Fruit fly (Drosophila melanogaster) whole organism, embryonic: ENCODE data around the gene yellow-e.

Experiments used
- B-H2 ChIP-seq: fragments of 200-800 bp; sonication (Bioruptor generic); optimal IDR thresholded peaks from 2 replicates; lab custom pipeline; 2018; ENCODE audit warnings: missing biosample characterization, mild to moderate bottlenecking, missing genetic modification characterization
- Bgb ChIP-seq: fragments of 200-800 bp; sonication (Bioruptor generic); IDR thresholded peaks from 2 replicates; pipeline ENCODE4 v1.3.6; 2022; ENCODE audit warnings: missing biosample characterization, missing genetic modification characterization; ENCODE audit not compliant: partially characterized antibody
- CG10431 ChIP-seq: fragments of 200-800 bp; sonication (Bioruptor generic); optimal IDR thresholded peaks from 3 replicates; lab custom pipeline; 2018; ENCODE audit warnings: missing biosample characterization, mild to moderate bottlenecking, missing genetic modification characterization
- CG11085 ChIP-seq: fragments of 200-800 bp; sonication (Bioruptor generic); IDR thresholded peaks from 2 replicates; pipeline ENCODE4 v1.3.6; 2022; ENCODE audit warnings: missing biosample characterization, missing genetic modification characterization
- CG12744 ChIP-seq: fragments of 200-800 bp; sonication (Bioruptor generic); optimal IDR thresholded peaks from 2 replicates; lab custom pipeline; 2016; ENCODE audit warnings: missing biosample characterization, missing genetic modification characterization
- CG1603 ChIP-seq: fragments of 200-800 bp; sonication (Bioruptor generic); optimal IDR thresholded peaks from 2 replicates; lab custom pipeline; 2019; ENCODE audit warnings: missing biosample characterization, mild to moderate bottlenecking, missing genetic modification characterization, moderate library complexity
- CG17186 ChIP-seq: fragments of 200-800 bp; sonication (Bioruptor generic); optimal IDR thresholded peaks from 3 replicates; lab custom pipeline; 2017; ENCODE audit warnings: missing biosample characterization, missing genetic modification reagents, missing genetic modification characterization
- CG17361 ChIP-seq: fragments of 200-800 bp; sonication (Bioruptor generic); IDR thresholded peaks from 3 replicates; pipeline ENCODE4 v1.3.6; 2022; ENCODE audit warnings: missing biosample characterization, missing genetic modification characterization
- CG17912 ChIP-seq: fragments of 200-800 bp; sonication (Bioruptor generic); optimal IDR thresholded peaks from 2 replicates; lab custom pipeline; 2018; ENCODE audit warnings: missing biosample characterization, mild to moderate bottlenecking, missing genetic modification characterization
- CG2129 ChIP-seq: fragments of 200-800 bp; sonication (Bioruptor generic); IDR thresholded peaks from 2 replicates; pipeline ENCODE4 v1.3.6; 2022; ENCODE audit warnings: missing biosample characterization, missing genetic modification characterization; ENCODE audit not compliant: partially characterized antibody
- CG3163 ChIP-seq: fragments of 200-800 bp; sonication (Bioruptor generic); optimal IDR thresholded peaks from 3 replicates; lab custom pipeline; 2016; ENCODE audit warnings: missing biosample characterization, missing genetic modification characterization
- CG32767 ChIP-seq: fragments of 200-800 bp; sonication (Bioruptor generic); IDR thresholded peaks from 2 replicates; pipeline ENCODE4 v1.3.6; 2022; ENCODE audit warnings: missing biosample characterization, missing genetic modification characterization
- CG32772 ChIP-seq: fragments of 200-800 bp; sonication (Bioruptor generic); IDR thresholded peaks from 2 replicates; pipeline ENCODE4 v1.3.6; 2022; ENCODE audit warnings: missing biosample characterization, missing genetic modification characterization
- CG4282 ChIP-seq: fragments of 200-800 bp; sonication (Bioruptor generic); optimal IDR thresholded peaks from 2 replicates; lab custom pipeline; 2016; ENCODE audit warnings: missing biosample characterization, missing genetic modification characterization
- CG5180 ChIP-seq: fragments of 200-800 bp; sonication (Bioruptor generic); optimal IDR thresholded peaks from 3 replicates; lab custom pipeline; 2017; ENCODE audit warnings: missing biosample characterization, missing genetic modification characterization, mild to moderate bottlenecking, moderate library complexity, missing genetic modification reagents
- CG8089 ChIP-seq: fragments of 200-800 bp; sonication (Bioruptor generic); optimal IDR thresholded peaks from 3 replicates; lab custom pipeline; 2016; ENCODE audit warnings: missing biosample characterization, missing genetic modification characterization
- CG9727 ChIP-seq: fragments of 200-800 bp; sonication (Bioruptor generic); optimal IDR thresholded peaks from 3 replicates; lab custom pipeline; 2017; ENCODE audit warnings: missing biosample characterization, mild to moderate bottlenecking, missing genetic modification characterization
- Camta ChIP-seq: fragments of 200-800 bp; sonication (Bioruptor generic); optimal IDR thresholded peaks from 2 replicates; lab custom pipeline; 2016; ENCODE audit warnings: missing biosample characterization, missing genetic modification characterization
- Chrac-16 ChIP-seq: fragments of 200-800 bp; sonication (Bioruptor generic); optimal IDR thresholded peaks from 3 replicates; lab custom pipeline; 2016; ENCODE audit warnings: missing biosample characterization, missing genetic modification characterization
- Dad ChIP-seq: fragments of 200-800 bp; sonication (Bioruptor generic); optimal IDR thresholded peaks from 3 replicates; lab custom pipeline; 2016; ENCODE audit warnings: missing biosample characterization, missing genetic modification characterization
- GATAe ChIP-seq: fragments of 200-800 bp; sonication (Bioruptor generic); conservative IDR thresholded peaks from 2 replicates; pipeline ENCODE4 v1.3.6; 2022; ENCODE audit warnings: missing biosample characterization, missing genetic modification characterization
- Gug ChIP-seq: fragments of 200-800 bp; sonication (Bioruptor generic); IDR thresholded peaks from 4 replicates; pipeline ENCODE4 v1.3.6; 2022; ENCODE audit warnings: missing biosample characterization, missing genetic modification characterization
- H2.0 ChIP-seq: fragments of 200-800 bp; sonication (Bioruptor generic); IDR thresholded peaks from 2 replicates; pipeline ENCODE4 v1.3.6; 2022; ENCODE audit warnings: missing biosample characterization, missing genetic modification characterization
- HHEX ChIP-seq: fragments of 200-800 bp; sonication (Bioruptor generic); optimal IDR thresholded peaks from 3 replicates; lab custom pipeline; 2017; ENCODE audit warnings: missing biosample characterization, mild to moderate bottlenecking, missing genetic modification characterization, missing genetic modification reagents
- Hand ChIP-seq: fragments of 200-800 bp; sonication (Bioruptor generic); optimal IDR thresholded peaks from 2 replicates; lab custom pipeline; 2017; ENCODE audit warnings: mild to moderate bottlenecking, missing biosample characterization, missing genetic modification reagents, missing genetic modification characterization
- Hr51 ChIP-seq, 2 experiments: fragments of 200-800 bp; sonication (Bioruptor generic); optimal IDR thresholded peaks; 2 replicates in 1 of 2; 3 replicates in 1 of 2; lab custom pipeline; 2016 to 2018; ENCODE audit warnings: missing biosample characterization in 2 of 2, missing genetic modification characterization in 2 of 2, mild to moderate bottlenecking in 1 of 2, moderate library complexity in 1 of 2
- Max ChIP-seq: fragments of 200-800 bp; sonication (Bioruptor generic); optimal IDR thresholded peaks from 2 replicates; lab custom pipeline; 2016; ENCODE audit warnings: missing biosample characterization, mild to moderate bottlenecking, missing genetic modification characterization
- NK7.1 ChIP-seq: fragments of 200-800 bp; sonication (Bioruptor generic); optimal IDR thresholded peaks from 3 replicates; lab custom pipeline; 2016; ENCODE audit warnings: missing biosample characterization, missing genetic modification characterization
- Trl ChIP-seq, 3 experiments: fragments of >200 bp in 2 of 3; fragments of 200-800 bp in 1 of 3; sonication (Bioruptor generic) in 1 of 3; optimal IDR thresholded peaks; 2 replicates in 1 of 3; 3 replicates in 2 of 3; lab custom pipeline; 2016 to 2017; ENCODE audit warnings: missing biosample characterization in 1 of 3, missing genetic modification characterization in 1 of 3
- Vsx1 ChIP-seq: fragments of 200-800 bp; sonication (Bioruptor generic); optimal IDR thresholded peaks from 2 replicates; lab custom pipeline; 2017; ENCODE audit warnings: missing biosample characterization, mild to moderate bottlenecking, missing genetic modification characterization, missing genetic modification reagents
- abd-A ChIP-seq: fragments of 200-800 bp; sonication (Bioruptor generic); optimal IDR thresholded peaks from 3 replicates; lab custom pipeline; 2019; ENCODE audit warnings: missing biosample characterization, mild to moderate bottlenecking, missing genetic modification characterization, moderate library complexity
- bigmax ChIP-seq: fragments of 200-800 bp; sonication (Bioruptor generic); optimal IDR thresholded peaks from 2 replicates; lab custom pipeline; 2018; ENCODE audit warnings: missing biosample characterization, mild to moderate bottlenecking, missing genetic modification characterization
- cato ChIP-seq: fragments of 200-800 bp; sonication (Bioruptor generic); optimal IDR thresholded peaks from 2 replicates; lab custom pipeline; 2016; ENCODE audit warnings: missing biosample characterization, missing genetic modification characterization, borderline replicate concordance
- crp ChIP-seq, 2 experiments: fragments of 200-800 bp; sonication (Bioruptor generic); optimal IDR thresholded peaks; 2 replicates in 1 of 2; 3 replicates in 1 of 2; lab custom pipeline; 2017; ENCODE audit warnings: missing biosample characterization in 2 of 2, missing genetic modification characterization in 2 of 2, mild to moderate bottlenecking in 1 of 2, moderate library complexity in 1 of 2
- dati ChIP-seq: fragments of 200-800 bp; sonication (Bioruptor generic); IDR thresholded peaks from 2 replicates; pipeline ENCODE4 v1.3.6; 2022; ENCODE audit warnings: missing biosample characterization, missing genetic modification characterization
- fu2 ChIP-seq: fragments of 200-800 bp; sonication (Bioruptor generic); optimal IDR thresholded peaks from 2 replicates; lab custom pipeline; 2016; ENCODE audit warnings: missing biosample characterization, missing genetic modification characterization
- gsb-n ChIP-seq: fragments of 200-800 bp; sonication (Bioruptor generic); optimal IDR thresholded peaks from 3 replicates; lab custom pipeline; 2018; ENCODE audit warnings: missing biosample characterization, mild to moderate bottlenecking, missing genetic modification characterization
- kay ChIP-seq: fragments of 200-800 bp; sonication (Bioruptor generic); optimal IDR thresholded peaks from 2 replicates; lab custom pipeline; 2016; ENCODE audit warnings: missing biosample characterization, missing genetic modification characterization
- kni ChIP-seq: fragments of 200-800 bp; sonication (Bioruptor generic); optimal IDR thresholded peaks from 3 replicates; lab custom pipeline; 2017; ENCODE audit warnings: mild to moderate bottlenecking, missing biosample characterization, missing genetic modification reagents, missing genetic modification characterization
- pita ChIP-seq: fragments of 200-800 bp; sonication (Bioruptor generic); optimal IDR thresholded peaks from 2 replicates; lab custom pipeline; 2017; ENCODE audit warnings: missing biosample characterization, mild to moderate bottlenecking, missing genetic modification characterization
- pros ChIP-seq: fragments of 200-800 bp; sonication (Bioruptor generic); optimal IDR thresholded peaks from 3 replicates; lab custom pipeline; 2019; ENCODE audit warnings: missing biosample characterization, mild to moderate bottlenecking, missing genetic modification characterization, moderate library complexity
- ro ChIP-seq: fragments of 200-800 bp; sonication (Bioruptor generic); IDR thresholded peaks from 2 replicates; pipeline ENCODE4 v1.3.6; 2022; ENCODE audit warnings: missing biosample characterization, missing genetic modification characterization
- sc ChIP-seq, 3 experiments: fragments of >200 bp in 2 of 3; fragments of 200-800 bp in 1 of 3; sonication (Bioruptor generic) in 1 of 3; optimal IDR thresholded peaks; 2 replicates in 2 of 3; 3 replicates in 1 of 3; lab custom pipeline; 2017; ENCODE audit warnings: mild to moderate bottlenecking in 1 of 3, missing biosample characterization in 1 of 3, missing genetic modification characterization in 1 of 3, missing genetic modification reagents in 1 of 3
- slou ChIP-seq: fragments of 200-800 bp; sonication (Bioruptor generic); optimal IDR thresholded peaks from 3 replicates; lab custom pipeline; 2016; ENCODE audit warnings: missing biosample characterization, missing genetic modification characterization
- sob ChIP-seq: fragments of 200-800 bp; sonication (Bioruptor generic); IDR thresholded peaks from 2 replicates; pipeline ENCODE4 v1.3.6; 2022; ENCODE audit warnings: missing biosample characterization, missing genetic modification characterization
- tup ChIP-seq: fragments of 200-800 bp; sonication (Bioruptor generic); optimal IDR thresholded peaks from 2 replicates; lab custom pipeline; 2016; ENCODE audit warnings: missing biosample characterization, mild to moderate bottlenecking, missing genetic modification characterization, moderate library complexity
- wdn ChIP-seq: fragments of 200-800 bp; sonication (Bioruptor generic); IDR thresholded peaks from 2 replicates; pipeline ENCODE4 v1.3.6; 2022; ENCODE audit warnings: missing biosample characterization, missing genetic modification characterization
- zfh1 ChIP-seq: fragments of 200-800 bp; sonication (Bioruptor generic); IDR thresholded peaks from 3 replicates; pipeline ENCODE4 v1.3.6; 2022; ENCODE audit warnings: missing biosample characterization, missing genetic modification characterization

The yellow-e gene

dm6 chr3R:13381744-13382435 is 33.2 kb downstream of the yellow-e start, which contains the start of the genes mRpS21 and Droj2 (continued):
- TF ChIP-seq GATAe (GFP tag; lab: Robert Waterston, UW), result no peak
- TF ChIP-seq tup, result no peak
- TF ChIP-seq wdn, result no peak
- peak; percentile 65 for TF ChIP-seq Chrac-16 (GFP tag; lab: Kevin White, UChicago)
- no peak for TF ChIP-seq sc (optimal IDR thresholded peaks at IDR 0.05; lab: Kevin White, UChicago)
- no peak for TF ChIP-seq sc (GFP tag; optimal IDR thresholded peaks at IDR 0.05; lab: Kevin White, UChicago)
- TF ChIP-seq CG12744 (GFP tag; lab: Kevin White, UChicago), result peak; percentile 9
- no peak for TF ChIP-seq Hand (GFP tag; lab: Kevin White, UChicago)
- peak; percentile 26 for TF ChIP-seq HHEX (GFP tag; lab: Kevin White, UChicago)
- peak; percentile 40 for TF ChIP-seq CG9727 (GFP tag; lab: Kevin White, UChicago)
- TF ChIP-seq bigmax (GFP tag; lab: Kevin White, UChicago), result no peak
- no peak for TF ChIP-seq CG2129
- no peak for TF ChIP-seq H2.0
- TF ChIP-seq slou (GFP tag; lab: Kevin White, UChicago), result peak; percentile 24
- TF ChIP-seq CG11085, result no peak
- peak; percentile 24 for TF ChIP-seq CG1603 (tag; lab: Kevin White, UChicago)
- peak; percentile 42 to 51 for TF ChIP-seq Hr51 (GFP tag; optimal IDR thresholded peaks at IDR 0.05; lab: Kevin White, UChicago)
- no peak for TF ChIP-seq CG17186 (GFP tag; lab: Kevin White, UChicago)
- TF ChIP-seq Bgb (GFP tag; lab: Robert Waterston, UW), result no peak
- peak; percentile 77 for TF ChIP-seq CG17361 (GFP tag; lab: Robert Waterston, UW)
- TF ChIP-seq Trl (optimal IDR thresholded peaks at IDR 0.05; lab: Kevin White, UChicago), result no peak
- peak; percentile 29 for TF ChIP-seq Trl (GFP tag; optimal IDR thresholded peaks at IDR 0.05; lab: Kevin White, UChicago)
- TF ChIP-seq pita (GFP tag; lab: Kevin White, UChicago), result no peak
- TF ChIP-seq Camta (GFP tag; lab: Kevin White, UChicago), result peak; percentile 7
- TF ChIP-seq Max (GFP tag; lab: Kevin White, UChicago), result peak; percentile 25
- 0 out of 3 replicates have a peak, but pooled peaks have one; percentile 28 for TF ChIP-seq zfh1
- no peak for TF ChIP-seq pros
- no peak for TF ChIP-seq CG32767 (GFP tag; lab: Robert Waterston, UW)
- TF ChIP-seq Vsx1 (GFP tag; lab: Kevin White, UChicago), result peak; percentile 45
- peak; percentile 85 to 97 for TF ChIP-seq crp (GFP tag; optimal IDR thresholded peaks at IDR 0.05; lab: Kevin White, UChicago)
- TF ChIP-seq CG32772 (GFP tag; lab: Robert Waterston, UW), result no peak
- peak; percentile 12 for TF ChIP-seq kay (GFP tag; lab: Kevin White, UChicago)
- peak; percentile 47 for TF ChIP-seq kni (GFP tag; lab: Kevin White, UChicago)
- no peak for TF ChIP-seq CG17912 (GFP tag; lab: Kevin White, UChicago)
- TF ChIP-seq Dad (GFP tag; lab: Kevin White, UChicago), result peak; percentile 42
- no peak for TF ChIP-seq fu2 (GFP tag; lab: Kevin White, UChicago)
- TF ChIP-seq ro (GFP tag; lab: Robert Waterston, UW), result no peak
- peak; percentile 59 for TF ChIP-seq sob (GFP tag; lab: Robert Waterston, UW)
- peak; percentile 29 for TF ChIP-seq CG10431 (GFP tag; lab: Kevin White, UChicago)
- no peak for TF ChIP-seq B-H2 (GFP tag; lab: Kevin White, UChicago)
- TF ChIP-seq CG4282, result no peak
- TF ChIP-seq gsb-n (tag; lab: Kevin White, UChicago), result no peak
- peak; percentile 6 for TF ChIP-seq NK7.1 (GFP tag; lab: Kevin White, UChicago)
- no peak for TF ChIP-seq abd-A (tag; lab: Kevin White, UChicago)
- TF ChIP-seq Gug (GFP tag; lab: Robert Waterston, UW), result 0 out of 4 replicates have a peak, but pooled peaks have one; percentile 12
- no peak for TF ChIP-seq CG3163
- no peak for TF ChIP-seq dati (GFP tag; lab: Robert Waterston, UW)
- no peak for TF ChIP-seq cato (GFP tag; lab: Kevin White, UChicago)
- TF ChIP-seq CG5180 (GFP tag; lab: Kevin White, UChicago), result no peak
- no peak for TF ChIP-seq CG8089 (GFP tag; lab: Kevin White, UChicago)
